Worm (Caenorhabditis elegans): ENCODE results near the gene F53B1.3.

Gene F53B1.3

ce11 chrX:2090493-2090892, 14.9 kb upstream of the F53B1.3 start (continued):
- TF ChIP-seq nhr-28 (tag; optimal IDR thresholded peaks at IDR 0.05) (no peak), elt-3 (tag; optimal IDR thresholded peaks at IDR 0.05) (peak in 2 of 6 experiments; percentile 39 to 63), fkh-10 (GFP tag; optimal IDR thresholded peaks at IDR 0.05) (no peak), ceh-88 (GFP tag; IDR thresholded peaks at IDR 0.05) (no peak), lin-39 (tag; optimal IDR thresholded peaks at IDR 0.05) (no peak), isw-1 (GFP tag; IDR thresholded peaks at IDR 0.05) (no peak)

DNA sequence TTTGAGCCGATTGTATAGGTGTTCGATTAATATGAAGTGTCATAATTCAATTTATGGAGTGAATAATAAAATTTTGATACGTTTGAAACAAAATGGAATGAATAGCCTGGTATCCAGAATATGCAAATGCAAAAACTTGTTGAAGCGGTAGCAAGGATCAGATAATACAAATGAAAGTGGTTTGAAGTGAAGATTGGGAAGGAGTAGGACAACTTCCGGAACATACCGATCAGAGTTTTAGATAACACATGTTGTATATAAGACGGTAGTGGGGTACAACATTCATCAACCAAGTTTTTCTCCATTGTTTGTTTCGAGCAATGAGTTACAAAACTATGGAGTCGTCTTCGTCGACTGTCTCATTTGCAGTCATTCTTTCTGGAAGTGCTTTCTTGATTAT, 12.2 kb upstream of the F53B1.3 start, which contains the start of gene col-164:
TSS of gene col-164 (plus strand) at position 301 of the 400 bp plus-strand sequence.
- TF ChIP-seq elt-2 (tag; optimal IDR thresholded peaks at IDR 0.05), result no peak
- no peak for TF ChIP-seq efl-1 (optimal IDR thresholded peaks at IDR 0.05)
- TF ChIP-seq efl-1 (GFP tag; optimal IDR thresholded peaks at IDR 0.05 in 1 of 2), result peak in 1 of 2 experiments; percentile 27

DNA sequence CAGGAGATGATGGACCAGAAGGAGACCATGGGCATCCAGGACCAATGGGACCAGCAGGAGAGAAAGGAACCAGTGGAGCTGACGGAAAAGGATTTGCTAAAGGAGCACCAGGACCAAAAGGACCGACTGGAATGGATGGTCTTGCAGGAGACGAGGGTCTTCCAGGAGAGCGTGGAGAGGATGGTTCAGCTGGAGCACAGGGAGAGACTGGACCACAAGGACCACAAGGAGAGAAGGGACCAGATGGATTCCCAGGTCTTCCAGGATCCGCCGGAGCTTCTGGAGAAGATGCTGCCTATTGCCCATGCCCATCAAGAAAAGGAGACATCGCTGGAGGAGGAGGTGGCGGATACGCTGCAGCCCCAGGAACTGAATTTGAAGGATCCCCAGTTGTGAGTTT, 11.3 kb upstream of the F53B1.3 start:
- TF ChIP-seq hpl-2 (GFP tag; optimal IDR thresholded peaks at IDR 0.05) (no peak), efl-1 (optimal IDR thresholded peaks at IDR 0.05) (no peak), efl-1 (GFP tag; optimal IDR thresholded peaks at IDR 0.05 in 1 of 2) (peak in 1 of 2 experiments; percentile 79), unc-86 (tag; optimal IDR thresholded peaks at IDR 0.05) (no peak), egl-27 (tag; optimal IDR thresholded peaks at IDR 0.05) (no peak), unc-98 (GFP tag; IDR thresholded peaks at IDR 0.05) (no peak), mdl-1 (tag; optimal IDR thresholded peaks at IDR 0.05) (no peak)

- TF ChIP-seq ceh-90 (tag; optimal IDR thresholded peaks at IDR 0.05) (no peak), rnt-1 (tag; optimal IDR thresholded peaks at IDR 0.05) (no peak), F16B12.6 (tag; optimal IDR thresholded peaks at IDR 0.05) (no peak), lin-39 (tag; optimal IDR thresholded peaks at IDR 0.05) (no peak), fos-1 (tag; optimal IDR thresholded peaks at IDR 0.05) (no peak), lir-3 (tag; optimal IDR thresholded peaks at IDR 0.05; ENCODE audit: poor library complexity) (no peak), nhr-77 (tag; optimal IDR thresholded peaks at IDR 0.05) (no peak), ces-1 (GFP tag; optimal IDR thresholded peaks at IDR 0.05) (no peak), nhr-85 (tag) (no peak)
Observed at ce11 chrX:2096804-2097203, 8.6 kb upstream of the F53B1.3 start, which contains the start of gene T21D9.2. T21D9.2 (minus strand) TSS chrX:2096904.

DNA sequence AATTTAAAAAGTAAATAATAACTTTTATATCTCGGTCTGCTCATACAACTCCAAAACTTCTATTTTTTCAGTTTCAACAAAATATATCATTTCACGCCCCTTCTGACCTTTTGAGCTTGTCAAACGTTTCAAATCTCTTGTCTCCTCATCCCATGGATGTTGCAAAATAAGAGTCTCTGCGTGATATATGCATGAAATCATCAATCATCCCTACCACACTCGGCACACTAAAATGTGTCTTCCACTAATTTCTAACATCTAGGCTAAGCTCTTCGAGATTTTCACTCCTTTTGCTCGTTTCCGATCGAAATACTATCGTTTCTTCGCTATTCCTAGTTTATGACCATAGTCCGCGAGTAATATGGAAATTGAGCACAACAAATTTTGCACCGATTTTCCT, 6.4 kb upstream of the F53B1.3 start:
- TF ChIP-seq zip-4 (GFP tag; optimal IDR thresholded peaks at IDR 0.05) (no peak), efl-1 (optimal IDR thresholded peaks at IDR 0.05) (no peak), efl-1 (GFP tag; optimal IDR thresholded peaks at IDR 0.05 in 1 of 2) (peak in 1 of 2 experiments; percentile 84)

DNA sequence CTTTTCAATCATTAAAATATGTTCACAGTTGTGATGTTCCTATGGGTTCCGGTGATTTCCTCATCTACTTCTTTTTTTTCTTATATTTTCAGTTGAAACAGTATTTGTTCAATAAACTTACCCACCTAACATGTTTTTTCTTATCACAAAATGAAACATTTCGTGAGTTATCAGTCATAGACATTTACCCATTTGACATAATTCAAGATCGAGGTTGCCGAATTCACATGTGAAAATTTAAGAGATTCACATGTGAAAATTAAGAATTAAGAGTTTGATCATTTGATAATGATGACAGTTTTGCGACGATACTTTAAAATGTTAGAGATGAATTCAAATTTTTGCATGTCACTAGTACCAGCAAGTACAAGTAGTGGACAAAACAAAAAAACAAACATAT, 2.0 kb downstream of the F53B1.3 start:
- TF ChIP-seq lir-3 (tag; optimal IDR thresholded peaks at IDR 0.05; ENCODE audit: poor library complexity) (no peak), nhr-20 (tag; optimal IDR thresholded peaks at IDR 0.05) (no peak), jun-1 (tag; optimal IDR thresholded peaks at IDR 0.05) (no peak), pqm-1 (tag; optimal IDR thresholded peaks at IDR 0.05) (no peak), lin-13 (GFP tag; optimal IDR thresholded peaks at IDR 0.05) (no peak), nhr-11 (tag; optimal IDR thresholded peaks at IDR 0.05) (no peak), lin-14 (GFP tag; optimal IDR thresholded peaks at IDR 0.05) (peak; percentile 4), dpl-1 (GFP tag; optimal IDR thresholded peaks at IDR 0.05) (no peak), fkh-4 (tag; optimal IDR thresholded peaks at IDR 0.05; ENCODE audit: borderline replicate concordance) (no peak), nhr-85 (tag) (peak; percentile 7), zag-1 (tag; optimal IDR thresholded peaks at IDR 0.05) (no peak), ceh-90 (tag; optimal IDR thresholded peaks at IDR 0.05) (no peak), lin-35 (GFP tag; optimal IDR thresholded peaks at IDR 0.05) (peak in 1 of 2 experiments; percentile 44), mab-9 (GFP tag; IDR thresholded peaks at IDR 0.05) (no peak), ztf-4 (tag; optimal IDR thresholded peaks at IDR 0.05) (no peak), elt-2 (tag; optimal IDR thresholded peaks at IDR 0.05) (peak; percentile 92), pax-3 (tag; optimal IDR thresholded peaks at IDR 0.05) (no peak)

Data from whole organism, L1 larva.